Worm (Caenorhabditis elegans): Measurements from ENCODE around the gene clec-52.

DNA sequence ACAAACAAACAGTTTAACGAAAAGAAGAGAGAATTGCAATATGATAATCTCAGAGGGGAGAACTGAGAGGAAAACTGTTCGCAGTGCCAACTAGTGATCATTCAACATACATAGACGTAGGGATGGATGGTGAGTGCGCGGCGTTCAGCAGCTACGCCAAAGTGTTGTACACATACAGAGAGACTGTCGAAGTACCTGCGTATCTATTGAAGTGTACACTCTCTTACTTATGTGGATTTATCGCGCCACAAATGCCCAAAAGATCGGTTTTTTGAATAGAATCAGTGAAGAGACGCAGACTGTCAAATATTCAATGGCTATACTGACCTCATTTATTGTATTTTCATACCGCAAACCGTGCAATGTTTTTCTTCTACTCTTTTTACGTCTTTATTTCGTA, 1.7 kb upstream of the clec-52 start:
- TF ChIP-seq flt-1 (GFP tag; IDR thresholded peaks at IDR 0.05) = no peak
- peak; percentile 57 for TF ChIP-seq cog-1 (tag; optimal IDR thresholded peaks at IDR 0.05)
- no peak for TF ChIP-seq med-1 (GFP tag; optimal IDR thresholded peaks at IDR 0.05; ENCODE audit: insufficient read depth)
- TF ChIP-seq ref-1 (GFP tag; conservative IDR thresholded peaks at IDR 0.05) = no peak
- TF ChIP-seq T22C8.4 (GFP tag; IDR thresholded peaks at IDR 0.05) = no peak
- TF ChIP-seq klf-2 (GFP tag; conservative IDR thresholded peaks at IDR 0.05) = no peak
- TF ChIP-seq tab-1 (GFP tag; IDR thresholded peaks at IDR 0.05) = no peak
